Worm (Caenorhabditis elegans): Measurements from ENCODE around the gene irg-3.
A peak's percentile ranks its signal among the peaks of the same experiment; 100 is the strongest.

irg-3 gene

DNA sequence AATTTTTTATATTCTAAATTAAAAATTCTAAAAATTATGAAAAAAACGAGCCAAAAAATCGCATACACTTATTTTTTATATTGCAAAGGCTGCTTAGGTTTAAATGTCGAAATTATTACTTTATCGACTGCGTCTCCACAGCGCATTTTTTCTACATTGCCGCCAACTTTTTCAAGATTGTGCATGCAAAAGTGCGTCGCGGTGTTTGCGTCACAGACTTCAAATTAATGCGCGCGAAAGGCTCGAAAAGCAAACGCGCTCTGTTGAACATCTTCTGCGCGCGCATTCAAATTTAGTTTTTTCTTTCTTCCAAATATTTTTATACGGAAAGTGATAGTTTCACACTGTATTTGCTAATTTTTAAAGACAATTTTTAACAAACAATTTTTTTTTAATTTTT, 8.2 kb downstream of the irg-3 start (continued):
- TF ChIP-seq ceh-63 (GFP tag; optimal IDR thresholded peaks at IDR 0.05): peak; percentile 60
- peak; percentile 70 for TF ChIP-seq jun-1 (tag; optimal IDR thresholded peaks at IDR 0.05)
- TF ChIP-seq grh-1 (GFP tag; IDR thresholded peaks at IDR 0.05): peak; percentile 95
- TF ChIP-seq unc-86 (tag; optimal IDR thresholded peaks at IDR 0.05): peak; percentile 93
- peak; percentile 63 for TF ChIP-seq nhr-77 (tag; optimal IDR thresholded peaks at IDR 0.05)
- TF ChIP-seq unc-98 (GFP tag; IDR thresholded peaks at IDR 0.05): peak; percentile 89
- peak; percentile 97 for TF ChIP-seq mab-9 (GFP tag; IDR thresholded peaks at IDR 0.05)
- TF ChIP-seq nhr-84 (tag; optimal IDR thresholded peaks at IDR 0.05): no peak
- TF ChIP-seq zag-1 (tag; optimal IDR thresholded peaks at IDR 0.05): no peak
- TF ChIP-seq unc-62 (GFP tag; optimal IDR thresholded peaks at IDR 0.05): no peak
- TF ChIP-seq F16B12.6 (tag; optimal IDR thresholded peaks at IDR 0.05): peak; percentile 87
- peak; percentile 84 for TF ChIP-seq mep-1 (tag; optimal IDR thresholded peaks at IDR 0.05)
- TF ChIP-seq fkh-10 (GFP tag; optimal IDR thresholded peaks at IDR 0.05): peak; percentile 31
- peak in 1 of 2 experiments; percentile 57 for TF ChIP-seq mdl-1 (tag; optimal IDR thresholded peaks at IDR 0.05)
- TF ChIP-seq isw-1 (GFP tag; IDR thresholded peaks at IDR 0.05): peak; percentile 98
- no peak for TF ChIP-seq hlh-17 (GFP tag; optimal IDR thresholded peaks at IDR 0.05; ENCODE audit: borderline replicate concordance)
- TF ChIP-seq nhr-19 (GFP tag; conservative IDR thresholded peaks at IDR 0.05): peak; percentile 98
- no peak for TF ChIP-seq nhr-76 (tag; optimal IDR thresholded peaks at IDR 0.05)
- peak; percentile 88 for TF ChIP-seq lir-3 (tag; optimal IDR thresholded peaks at IDR 0.05; ENCODE audit: poor library complexity)
- peak; percentile 90 for TF ChIP-seq irx-1 (tag; optimal IDR thresholded peaks at IDR 0.05)
- TF ChIP-seq rnt-1 (tag; optimal IDR thresholded peaks at IDR 0.05): peak; percentile 93
- TF ChIP-seq pqm-1 (tag; optimal IDR thresholded peaks at IDR 0.05): no peak
- TF ChIP-seq lin-35 (GFP tag; optimal IDR thresholded peaks at IDR 0.05): peak; percentile 96 to 99
- TF ChIP-seq nhr-90 (tag; optimal IDR thresholded peaks at IDR 0.05; ENCODE audit: poor library complexity): peak; percentile 90
- peak; percentile 92 to 99 (median 97) for TF ChIP-seq dpl-1 (GFP tag; optimal IDR thresholded peaks at IDR 0.05)
- TF ChIP-seq sptf-1 (tag; optimal IDR thresholded peaks at IDR 0.05): no peak
- TF ChIP-seq ztf-11 (tag; optimal IDR thresholded peaks at IDR 0.05): peak in 1 of 2 experiments; percentile 76
- TF ChIP-seq lin-13 (GFP tag; optimal IDR thresholded peaks at IDR 0.05): peak; percentile 65
- peak; percentile 92 for TF ChIP-seq pax-3 (tag; optimal IDR thresholded peaks at IDR 0.05)
- TF ChIP-seq skn-1 (tag; optimal IDR thresholded peaks at IDR 0.05): peak; percentile 64
- TF ChIP-seq ces-1 (GFP tag; optimal IDR thresholded peaks at IDR 0.05): no peak
- peak; percentile 74 for TF ChIP-seq zip-4 (GFP tag; optimal IDR thresholded peaks at IDR 0.05)
- no peak for TF ChIP-seq ama-1 (optimal IDR thresholded peaks at IDR 0.05)
- TF ChIP-seq nhr-47 (tag; optimal IDR thresholded peaks at IDR 0.05): peak; percentile 96
- peak; percentile 2 for TF ChIP-seq efl-3 (GFP tag; optimal IDR thresholded peaks at IDR 0.05)
- peak; percentile 40 for TF ChIP-seq C34B4.2 (tag; optimal IDR thresholded peaks at IDR 0.05)
- peak; percentile 94 for TF ChIP-seq swsn-7 (tag; optimal IDR thresholded peaks at IDR 0.05)
- TF ChIP-seq tlp-1 (tag; optimal IDR thresholded peaks at IDR 0.05): no peak
- no peak for TF ChIP-seq alr-1 (tag; optimal IDR thresholded peaks at IDR 0.05; ENCODE audit: borderline replicate concordance)
- peak; percentile 95 for TF ChIP-seq egl-13 (tag; optimal IDR thresholded peaks at IDR 0.05)
- TF ChIP-seq hpl-2 (GFP tag; optimal IDR thresholded peaks at IDR 0.05): peak; percentile 51
- TF ChIP-seq xbp-1 (tag; optimal IDR thresholded peaks at IDR 0.05): peak; percentile 90
- TF ChIP-seq fkh-8 (tag; optimal IDR thresholded peaks at IDR 0.05): peak; percentile 94
- TF ChIP-seq hlh-4 (tag; optimal IDR thresholded peaks at IDR 0.05): no peak
- peak; percentile 35 for TF ChIP-seq blmp-1 (tag; optimal IDR thresholded peaks at IDR 0.05)
- peak; percentile 69 for TF ChIP-seq sup-37 (GFP tag; optimal IDR thresholded peaks at IDR 0.05)

All from whole organism, L1 larva.